Fruit fly (Drosophila melanogaster) Kc167 (cell line): Measurements from ENCODE around the gene CG8478.

Source experiments
- Myc ChIP-seq: fragments of >200 bp; optimal IDR thresholded peaks from 2 replicates; lab custom pipeline; 2017; ENCODE audit warnings: missing external identifiers
- Sin3A ChIP-seq: fragments of >200 bp; optimal IDR thresholded peaks from 2 replicates; lab custom pipeline; 2018; ENCODE audit warnings: missing external identifiers
- h ChIP-seq: fragments of >200 bp; optimal IDR thresholded peaks from 3 replicates; lab custom pipeline; 2018; ENCODE audit warnings: missing external identifiers
- insv ChIP-seq: fragments of >200 bp; optimal IDR thresholded peaks from 3 replicates; lab custom pipeline; 2018; ENCODE audit warnings: missing external identifiers
- psq ChIP-seq: fragments of >200 bp; optimal IDR thresholded peaks from 2 replicates; lab custom pipeline; 2017; ENCODE audit warnings: missing external identifiers
- ttk ChIP-seq: sonication (Bioruptor generic); optimal IDR thresholded peaks from 2 replicates; lab custom pipeline; 2017; ENCODE audit warnings: missing external identifiers

CG8478 gene

DNA sequence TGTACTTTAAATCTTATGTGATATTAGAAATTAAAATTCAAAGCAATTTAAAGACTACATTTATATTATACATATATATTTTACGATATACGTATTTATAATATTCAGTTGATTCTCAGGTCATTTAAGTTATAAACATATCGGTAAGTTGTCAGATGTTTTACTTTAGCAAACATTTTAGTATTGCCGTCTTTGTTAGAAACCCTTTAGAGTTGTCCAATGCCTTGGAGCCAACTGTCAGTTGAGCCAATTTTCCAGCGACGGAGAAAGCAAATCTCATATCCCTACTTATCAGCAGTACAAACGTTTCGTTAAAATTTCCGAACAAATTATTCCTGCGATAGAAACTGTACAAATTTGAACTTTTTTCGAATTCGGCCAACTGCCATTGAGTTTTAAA, 11.4 kb downstream of the CG8478 start, which contains the start of gene topi:
Gene topi (plus strand): TSS at position 301 of the 400 bp plus-strand sequence.
- TF ChIP-seq h, result no peak

DNA sequence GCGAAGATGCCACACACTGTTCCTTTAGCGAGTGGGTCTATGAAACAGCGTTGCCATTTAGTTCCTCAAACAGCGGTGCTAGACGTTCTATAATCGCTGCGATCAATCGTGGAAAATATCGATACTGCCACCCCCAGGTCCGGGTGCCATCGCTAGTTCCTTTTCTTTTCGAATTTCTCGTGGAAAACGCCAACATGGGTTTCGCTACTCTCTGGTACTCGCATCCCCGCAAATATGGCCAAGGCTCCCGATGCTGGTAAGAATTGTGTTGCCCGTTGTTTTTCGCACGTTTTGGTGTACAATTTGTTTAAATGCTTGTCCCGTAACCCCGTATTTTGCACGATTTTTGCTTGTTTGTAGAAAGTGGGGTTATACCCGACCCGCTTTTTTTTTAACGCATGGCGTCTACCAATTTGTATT, 14.5 kb downstream of the CG8478 start, which contains the start of gene RpS29:
Gene RpS29 (plus strand): TSS at position 102 of the 420 bp plus-strand sequence.
- TF ChIP-seq ttk (no peak), Sin3A (no peak), Myc (lab: Kevin White, UChicago) (no peak)

DNA sequence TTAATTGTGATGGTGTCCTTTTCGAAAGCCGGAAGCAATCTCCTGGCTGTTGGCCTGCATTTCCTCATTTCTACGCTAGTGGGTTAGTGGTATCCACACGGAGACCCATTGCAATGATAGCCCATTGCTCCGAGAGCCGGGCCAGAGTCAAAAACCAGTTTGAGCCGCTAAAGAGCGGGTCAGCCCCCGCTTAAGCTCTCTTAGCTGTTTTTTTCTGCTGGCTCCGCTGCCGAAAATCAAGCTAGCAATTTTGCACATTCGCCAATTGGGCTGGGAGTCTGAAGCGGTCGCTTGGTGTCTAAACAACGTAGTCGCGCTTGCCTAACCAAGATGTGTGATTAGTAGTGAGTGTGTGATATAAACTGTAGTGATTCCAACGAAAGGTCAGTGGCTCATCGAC, 16.3 kb downstream of the CG8478 start, which contains the start of gene CG12947:
Gene CG12947 (plus strand): TSS at position 301 of the 400 bp plus-strand sequence.
- TF ChIP-seq insv (no peak), ttk (no peak), Sin3A (no peak), h (no peak), Myc (lab: Kevin White, UChicago) (no peak), psq (lab: Kevin White, UChicago) (no peak)

DNA sequence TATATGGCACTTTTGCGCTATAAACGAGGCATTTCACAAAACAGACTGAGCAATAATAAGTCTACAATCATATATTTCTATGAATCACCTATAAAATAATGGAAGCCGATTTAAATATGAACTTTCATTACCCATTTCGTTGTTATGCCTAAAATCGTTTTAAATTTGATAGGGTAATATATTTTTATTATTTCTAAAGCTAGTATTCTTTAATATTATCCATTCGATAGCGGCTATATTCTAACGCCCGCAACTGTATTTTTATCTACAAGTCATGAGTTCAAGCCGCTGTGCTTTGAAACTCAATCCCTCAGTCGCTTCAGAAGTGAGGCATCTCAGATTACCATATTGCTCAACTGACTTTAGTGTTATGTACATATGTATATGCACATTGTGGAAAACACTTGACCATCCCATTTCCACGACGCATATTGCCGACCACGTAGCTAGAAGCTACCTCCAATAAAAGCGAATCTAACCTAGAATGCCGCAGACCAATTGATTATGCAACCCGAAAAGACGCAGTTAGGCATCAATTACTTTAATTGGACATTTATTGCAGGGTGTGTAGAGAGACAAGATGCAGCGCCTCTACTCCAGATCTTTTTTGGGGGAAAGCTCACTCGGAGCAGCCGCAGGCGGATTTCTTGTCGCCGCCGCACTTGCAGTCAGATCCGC, 19.9 kb downstream of the CG8478 start:
- no peak for TF ChIP-seq h
- no peak for TF ChIP-seq ttk

DNA sequence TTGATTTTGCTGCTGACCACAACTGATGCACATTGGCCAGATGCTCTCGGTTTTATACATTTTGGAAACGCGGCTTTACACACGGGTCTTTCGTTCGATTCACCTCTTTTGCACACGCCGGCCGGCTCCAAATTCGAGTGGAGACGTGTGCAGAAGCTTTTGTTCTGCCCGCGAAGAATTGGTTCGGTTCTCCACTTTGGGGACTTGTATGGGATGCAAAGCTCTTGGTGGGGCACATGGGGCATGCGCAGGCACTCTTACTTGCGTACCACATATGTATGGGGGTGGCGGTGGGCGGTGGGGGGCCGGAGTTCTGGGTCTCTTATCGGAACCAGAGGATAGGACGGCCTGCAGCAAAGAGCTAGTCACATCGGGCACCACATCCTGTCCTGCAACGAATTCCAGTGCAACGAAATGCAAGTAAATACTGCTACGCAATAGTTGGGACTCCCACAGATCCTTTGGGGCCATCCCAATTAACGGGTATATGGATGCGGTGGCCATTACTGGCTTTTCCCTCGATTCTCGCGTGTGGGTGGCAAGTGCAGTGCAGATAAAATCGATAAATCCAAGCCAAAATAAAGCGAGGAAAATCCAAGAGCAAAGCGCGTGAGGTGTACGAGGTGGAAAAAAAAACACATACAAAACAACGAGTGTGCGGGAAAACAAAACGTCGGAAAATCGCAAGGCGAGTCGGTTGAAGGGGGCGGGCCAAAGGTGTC, 21.1 kb downstream of the CG8478 start, which contains the start of the genes MtnA and CG8500:
Gene MtnA (minus strand): TSS at position 30 of the 722 bp plus-strand sequence.
Gene CG8500 (plus strand): TSS at position 313 of the 722 bp plus-strand sequence.
- no peak for TF ChIP-seq psq (lab: Kevin White, UChicago)

DNA sequence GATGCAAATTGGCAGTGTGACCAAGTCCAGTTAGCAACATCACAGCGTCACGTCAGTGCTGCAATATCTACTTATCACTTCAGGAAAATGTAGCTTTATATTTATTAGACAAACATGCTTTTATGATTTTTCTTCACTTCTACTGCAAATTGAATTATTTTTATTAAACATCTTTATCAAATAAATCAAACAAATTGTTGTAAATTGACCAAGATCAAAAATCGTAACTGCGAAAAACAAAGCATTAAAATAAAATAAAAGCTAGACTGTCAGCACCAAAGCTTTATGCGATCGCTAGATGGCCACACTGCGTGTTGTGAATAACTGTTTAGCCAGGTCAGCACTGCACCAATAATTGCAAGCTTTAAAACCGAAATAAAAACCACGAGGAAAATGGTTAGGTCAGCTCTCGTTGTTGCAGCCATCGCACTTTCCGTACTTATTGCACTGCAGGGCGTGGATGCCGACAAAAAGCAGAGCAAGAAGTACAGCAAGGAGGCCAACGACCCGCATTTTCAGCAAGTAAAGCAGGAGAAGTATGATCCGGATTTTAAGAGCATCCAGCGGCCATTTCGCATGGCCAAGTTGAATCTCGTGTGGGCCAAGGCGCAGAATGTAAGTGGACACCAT, 27.8 kb downstream of the CG8478 start, which contains the start of the genes CG12945 and CG8507:
Gene CG12945 (minus strand): TSS at position 45 of the 630 bp plus-strand sequence.
Gene CG8507 (plus strand): TSS at position 307 of the 630 bp plus-strand sequence.
- no peak for TF ChIP-seq insv

- TF ChIP-seq h (no peak), Sin3A (no peak), Myc (lab: Kevin White, UChicago) (no peak), psq (lab: Kevin White, UChicago) (no peak), insv (no peak), ttk (no peak)
Measured at dm6 chr3R:9793018-9793417, 29.6 kb downstream of the CG8478 start, which contains the start of gene CG8516. Gene CG8516 (plus strand): TSS chr3R:9793295.

DNA sequence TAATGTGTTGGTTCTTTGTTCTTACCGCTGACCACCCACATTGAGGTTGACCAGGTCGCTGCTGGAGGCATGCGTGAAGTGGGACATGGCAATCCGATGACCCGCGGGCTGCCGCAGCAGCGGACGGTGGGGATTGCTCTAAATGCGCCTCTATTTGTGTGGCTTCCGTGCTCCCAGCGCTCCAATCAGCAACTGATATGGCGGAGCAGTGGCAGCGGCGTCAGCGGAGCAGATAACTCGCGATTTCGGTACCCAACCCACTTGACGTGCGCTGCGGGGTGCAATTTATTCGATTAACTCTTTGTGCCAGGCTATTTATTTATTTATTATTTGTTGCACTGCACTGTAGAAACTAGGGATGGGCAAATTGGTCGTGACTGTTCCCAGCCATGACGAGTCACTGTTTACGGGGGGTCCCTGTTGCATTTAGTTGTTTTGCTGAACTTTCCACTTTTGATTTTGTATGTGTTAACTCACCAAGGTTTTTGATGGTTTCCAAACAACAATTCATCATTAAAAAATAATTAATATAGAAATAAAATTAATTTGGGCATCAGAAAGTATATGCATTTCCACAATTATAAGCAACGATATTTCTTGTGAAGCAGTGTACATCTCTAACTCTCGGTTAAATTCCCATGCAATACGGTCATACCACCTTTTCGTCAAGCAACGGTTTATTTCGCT, 37.3 kb downstream of the CG8478 start, which contains the start of the genes CG9467 and CG8526:
Gene CG9467 (minus strand): TSS at position 383 of the 687 bp plus-strand sequence.
Gene CG8526 (plus strand): TSS at position 637 of the 687 bp plus-strand sequence.
- TF ChIP-seq h (no peak), ttk (no peak), psq (lab: Kevin White, UChicago) (no peak), insv (no peak), Sin3A (no peak)

DNA sequence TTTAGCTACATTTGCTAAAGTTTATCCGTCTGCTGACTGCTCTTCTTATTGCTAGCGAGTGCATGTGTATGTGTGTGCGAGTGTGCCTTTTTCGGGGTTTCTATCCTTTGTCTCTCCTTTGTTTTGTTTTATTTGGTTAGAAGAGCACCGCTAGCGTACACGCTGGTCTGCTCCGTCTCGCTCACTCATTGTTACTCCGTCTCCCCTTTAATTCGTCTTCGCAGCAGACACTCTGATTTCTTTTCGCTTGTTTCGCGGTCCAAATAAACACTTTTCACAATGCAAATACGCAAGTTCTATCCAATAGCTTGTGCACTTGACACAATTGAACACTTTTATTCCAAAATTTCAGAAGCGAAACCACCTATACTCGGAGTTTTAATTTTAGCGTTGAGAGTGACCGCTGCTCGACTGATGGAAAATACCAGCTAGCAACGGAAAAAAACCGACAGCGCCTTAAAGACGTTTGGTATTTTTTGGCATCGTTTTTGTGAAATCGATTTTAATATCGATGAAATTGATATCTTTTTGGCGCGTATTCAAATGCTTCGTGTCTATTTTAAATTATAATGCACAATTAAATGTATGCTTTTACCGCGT, 45.6 kb downstream of the CG8478 start, which contains the start of gene FBXO11:
Gene FBXO11 (minus strand): TSS at position 423 of the 600 bp plus-strand sequence.
- TF ChIP-seq Myc (lab: Kevin White, UChicago), result no peak
- TF ChIP-seq ttk, result no peak
- TF ChIP-seq h, result no peak
- no peak for TF ChIP-seq psq (lab: Kevin White, UChicago)
- TF ChIP-seq Sin3A, result no peak
- no peak for TF ChIP-seq insv

dm6 chr3R:9812447-9812846, 49.0 kb downstream of the CG8478 start, which contains the start of gene CG8534:
Gene CG8534 (plus strand): TSS chr3R:9812747.
- TF ChIP-seq Sin3A (no peak), ttk (no peak), Myc (lab: Kevin White, UChicago) (no peak), h (no peak), insv (no peak), psq (lab: Kevin White, UChicago) (no peak)

- TF ChIP-seq Sin3A, result no peak
- no peak for TF ChIP-seq psq (lab: Kevin White, UChicago)
- no peak for TF ChIP-seq Myc (lab: Kevin White, UChicago)
- TF ChIP-seq h, result no peak
- TF ChIP-seq insv, result no peak
- no peak for TF ChIP-seq ttk
Measured at dm6 chr3R:9813861-9814260, 50.4 kb downstream of the CG8478 start, which contains the start of gene eloF. Gene eloF (plus strand): TSS chr3R:9814161.
